Fruit fly (Drosophila melanogaster) whole organism, embryonic: ENCODE results near the gene Ldaf1.
A peak's percentile ranks its signal among the peaks of the same experiment; 100 is the strongest.

ENCODE experiments used
- ATbp ChIP-seq: fragments of 200-800 bp; sonication (Bioruptor generic); optimal IDR thresholded peaks from 2 replicates; lab custom pipeline; 2017; ENCODE audit warnings: missing biosample characterization, mild to moderate bottlenecking, missing genetic modification characterization, missing genetic modification reagents
- B-H2 ChIP-seq: fragments of 200-800 bp; sonication (Bioruptor generic); optimal IDR thresholded peaks from 2 replicates; lab custom pipeline; 2018; ENCODE audit warnings: missing biosample characterization, mild to moderate bottlenecking, missing genetic modification characterization
- CG10321 ChIP-seq: fragments of 200-800 bp; sonication (Bioruptor generic); IDR thresholded peaks from 2 replicates; pipeline ENCODE4 v1.3.6; 2022; ENCODE audit warnings: missing biosample characterization, missing genetic modification characterization
- CG10979 ChIP-seq: fragments of 200-800 bp; sonication (Bioruptor generic); optimal IDR thresholded peaks from 2 replicates; lab custom pipeline; 2018; ENCODE audit warnings: missing biosample characterization, mild to moderate bottlenecking, missing genetic modification characterization, moderate library complexity
- CG12236 ChIP-seq: fragments of 200-800 bp; sonication (Bioruptor generic); optimal IDR thresholded peaks from 2 replicates; lab custom pipeline; 2016; ENCODE audit warnings: missing biosample characterization, missing genetic modification characterization
- CG12391 ChIP-seq: fragments of 200-800 bp; sonication (Bioruptor generic); optimal IDR thresholded peaks from 3 replicates; lab custom pipeline; 2018; ENCODE audit warnings: missing biosample characterization, mild to moderate bottlenecking, missing genetic modification characterization, moderate library complexity
- CG1603 ChIP-seq: fragments of 200-800 bp; sonication (Bioruptor generic); optimal IDR thresholded peaks from 2 replicates; lab custom pipeline; 2019; ENCODE audit warnings: missing biosample characterization, mild to moderate bottlenecking, missing genetic modification characterization, moderate library complexity
- CG16815 ChIP-seq: fragments of 200-800 bp; sonication (Bioruptor generic); optimal IDR thresholded peaks from 3 replicates; lab custom pipeline; 2017; ENCODE audit warnings: missing biosample characterization, mild to moderate bottlenecking, missing genetic modification characterization
- CG2116 ChIP-seq: fragments of 200-800 bp; sonication (Bioruptor generic); optimal IDR thresholded peaks from 3 replicates; lab custom pipeline; 2018; ENCODE audit warnings: missing biosample characterization, mild to moderate bottlenecking, missing genetic modification characterization
- CG2129 ChIP-seq: fragments of 200-800 bp; sonication (Bioruptor generic); IDR thresholded peaks from 2 replicates; pipeline ENCODE4 v1.3.6; 2022; ENCODE audit warnings: missing biosample characterization, missing genetic modification characterization; ENCODE audit not compliant: partially characterized antibody
- CG3163 ChIP-seq: fragments of 200-800 bp; sonication (Bioruptor generic); optimal IDR thresholded peaks from 3 replicates; lab custom pipeline; 2016; ENCODE audit warnings: missing biosample characterization, missing genetic modification characterization
- CG4707 ChIP-seq: fragments of 200-800 bp; sonication (Bioruptor generic); optimal IDR thresholded peaks from 2 replicates; lab custom pipeline; 2018; ENCODE audit warnings: missing biosample characterization, mild to moderate bottlenecking, missing genetic modification characterization, moderate library complexity
- CG6272 ChIP-seq: fragments of 200-800 bp; sonication (Bioruptor generic); IDR thresholded peaks from 2 replicates; pipeline ENCODE4 v1.3.6; 2022; ENCODE audit warnings: missing biosample characterization, missing genetic modification characterization
- CG7839 ChIP-seq: fragments of 200-800 bp; sonication (Bioruptor generic); optimal IDR thresholded peaks from 3 replicates; lab custom pipeline; 2018; ENCODE audit warnings: missing biosample characterization, mild to moderate bottlenecking, missing genetic modification characterization, moderate library complexity
- CG7963 ChIP-seq: fragments of 200-800 bp; sonication (Bioruptor generic); IDR thresholded peaks from 3 replicates; pipeline ENCODE4 v1.3.6; 2022; ENCODE audit warnings: missing biosample characterization, missing genetic modification characterization; ENCODE audit not compliant: partially characterized antibody
- CG8478 ChIP-seq: fragments of >200 bp; optimal IDR thresholded peaks from 2 replicates; lab custom pipeline; 2018
- CG9609 ChIP-seq: fragments of 200-800 bp; sonication (Bioruptor generic); optimal IDR thresholded peaks from 3 replicates; lab custom pipeline; 2016; ENCODE audit warnings: missing biosample characterization, missing genetic modification characterization
- HLH54F ChIP-seq: fragments of 200-800 bp; sonication (Bioruptor generic); optimal IDR thresholded peaks from 3 replicates; lab custom pipeline; 2016; ENCODE audit warnings: missing biosample characterization, missing genetic modification characterization
- HmgZ ChIP-seq: fragments of 200-800 bp; sonication (Bioruptor generic); optimal IDR thresholded peaks from 2 replicates; lab custom pipeline; 2018; ENCODE audit warnings: missing biosample characterization, mild to moderate bottlenecking, missing genetic modification characterization
- Hmr ChIP-seq: fragments of 200-800 bp; sonication (Bioruptor generic); optimal IDR thresholded peaks from 3 replicates; lab custom pipeline; 2017; ENCODE audit warnings: mild to moderate bottlenecking, missing biosample characterization, missing genetic modification reagents, missing genetic modification characterization
- Lhr ChIP-seq: fragments of 200-800 bp; sonication (Bioruptor generic); optimal IDR thresholded peaks from 3 replicates; lab custom pipeline; 2017; ENCODE audit warnings: mild to moderate bottlenecking, missing biosample characterization, missing genetic modification reagents, missing genetic modification characterization
- Lim3 ChIP-seq: fragments of 200-800 bp; sonication (Bioruptor generic); IDR thresholded peaks from 2 replicates; pipeline ENCODE4 v1.3.6; 2022; ENCODE audit warnings: missing biosample characterization, missing genetic modification characterization
- NC2α ChIP-seq: fragments of 200-800 bp; sonication (Bioruptor generic); optimal IDR thresholded peaks from 2 replicates; lab custom pipeline; 2016; ENCODE audit warnings: missing biosample characterization, missing genetic modification characterization
- Ptx1 ChIP-seq: fragments of 200-800 bp; sonication (Bioruptor generic); IDR thresholded peaks from 2 replicates; pipeline ENCODE4 v1.3.6; 2022; ENCODE audit warnings: missing biosample characterization, missing genetic modification characterization
- Xrp1 ChIP-seq: fragments of 200-800 bp; sonication (Bioruptor generic); IDR thresholded peaks from 2 replicates; pipeline ENCODE4 v1.3.6; 2022; ENCODE audit warnings: missing biosample characterization, missing genetic modification characterization
- ash1 ChIP-seq: fragments of 200-800 bp; sonication (Bioruptor generic); optimal IDR thresholded peaks from 2 replicates; lab custom pipeline; 2018; ENCODE audit warnings: missing biosample characterization, mild to moderate bottlenecking, missing genetic modification characterization
- bowl ChIP-seq: fragments of 200-800 bp; sonication (Bioruptor generic); IDR thresholded peaks from 2 replicates; pipeline ENCODE4 v1.3.6; 2022; ENCODE audit warnings: missing biosample characterization, missing genetic modification characterization
- br ChIP-seq: fragments of >200 bp; optimal IDR thresholded peaks from 2 replicates; lab custom pipeline; 2017
- btn ChIP-seq: fragments of 200-800 bp; sonication (Bioruptor generic); optimal IDR thresholded peaks from 2 replicates; lab custom pipeline; 2016; ENCODE audit warnings: missing biosample characterization, missing genetic modification characterization
- chif ChIP-seq, 2 experiments: fragments of 200-800 bp; sonication (Bioruptor generic); optimal IDR thresholded peaks; 3 replicates each; lab custom pipeline; 2016; ENCODE audit warnings: missing biosample characterization in 2 of 2, missing genetic modification characterization in 2 of 2
- croc ChIP-seq: fragments of 200-800 bp; sonication (Bioruptor generic); conservative IDR thresholded peaks from 3 replicates; pipeline ENCODE4 v1.3.6; 2022; ENCODE audit warnings: missing biosample characterization, missing genetic modification characterization
- crol ChIP-seq: fragments of 200-800 bp; sonication (Bioruptor generic); IDR thresholded peaks from 2 replicates; pipeline ENCODE4 v1.3.6; 2022; ENCODE audit warnings: missing biosample characterization, missing genetic modification characterization
- crp ChIP-seq, 2 experiments: fragments of 200-800 bp; sonication (Bioruptor generic); optimal IDR thresholded peaks; 2 replicates in 1 of 2; 3 replicates in 1 of 2; lab custom pipeline; 2017; ENCODE audit warnings: missing biosample characterization in 2 of 2, missing genetic modification characterization in 2 of 2, mild to moderate bottlenecking in 1 of 2, moderate library complexity in 1 of 2
- cwo ChIP-seq: fragments of 200-800 bp; sonication (Bioruptor generic); optimal IDR thresholded peaks from 3 replicates; lab custom pipeline; 2017; ENCODE audit warnings: missing biosample characterization, missing genetic modification characterization, mild to moderate bottlenecking, moderate library complexity, missing genetic modification reagents
- dmrt11E ChIP-seq: fragments of 200-800 bp; sonication (Bioruptor generic); optimal IDR thresholded peaks from 3 replicates; lab custom pipeline; 2018; ENCODE audit warnings: missing biosample characterization, mild to moderate bottlenecking, missing genetic modification characterization, moderate library complexity
- dpn ChIP-seq, 2 experiments: fragments of 200-800 bp; sonication (Bioruptor generic); optimal IDR thresholded peaks; 3 replicates each; lab custom pipeline; 2016; ENCODE audit warnings: missing biosample characterization in 2 of 2, missing genetic modification characterization in 2 of 2
- ewg ChIP-seq: fragments of 200-800 bp; sonication (Bioruptor generic); optimal IDR thresholded peaks from 3 replicates; lab custom pipeline; 2017; ENCODE audit warnings: mild to moderate bottlenecking, missing biosample characterization, missing genetic modification reagents, missing genetic modification characterization
- gsb ChIP-seq: fragments of 200-800 bp; sonication (Bioruptor generic); IDR thresholded peaks from 2 replicates; pipeline ENCODE4 v1.3.6; 2022; ENCODE audit warnings: missing biosample characterization, missing genetic modification characterization
- her ChIP-seq: fragments of 200-800 bp; sonication (Bioruptor generic); optimal IDR thresholded peaks from 2 replicates; lab custom pipeline; 2016; ENCODE audit warnings: missing biosample characterization, missing genetic modification characterization
- inv ChIP-seq: fragments of 200-800 bp; sonication (Bioruptor generic); IDR thresholded peaks from 2 replicates; pipeline ENCODE4 v1.3.6; 2022; ENCODE audit warnings: missing biosample characterization, missing genetic modification characterization; ENCODE audit not compliant: partially characterized antibody
- klu ChIP-seq: fragments of 200-800 bp; sonication (Bioruptor generic); IDR thresholded peaks from 2 replicates; pipeline ENCODE4 v1.3.6; 2022; ENCODE audit warnings: missing biosample characterization, missing genetic modification characterization
- lbe ChIP-seq: fragments of 200-800 bp; sonication (Bioruptor generic); optimal IDR thresholded peaks from 2 replicates; lab custom pipeline; 2016; ENCODE audit warnings: missing biosample characterization, mild to moderate bottlenecking, missing genetic modification characterization
- nau ChIP-seq: fragments of 200-800 bp; sonication (Bioruptor generic); optimal IDR thresholded peaks from 3 replicates; lab custom pipeline; 2017; ENCODE audit warnings: missing biosample characterization, mild to moderate bottlenecking, missing genetic modification characterization, missing genetic modification reagents
- p53 ChIP-seq: fragments of 200-800 bp; sonication (Bioruptor generic); optimal IDR thresholded peaks from 2 replicates; lab custom pipeline; 2016; ENCODE audit warnings: missing biosample characterization, missing genetic modification characterization
- phol ChIP-seq: fragments of 200-800 bp; sonication (Bioruptor generic); optimal IDR thresholded peaks from 3 replicates; lab custom pipeline; 2018; ENCODE audit warnings: missing biosample characterization, mild to moderate bottlenecking, missing genetic modification characterization, moderate library complexity
- slou ChIP-seq: fragments of 200-800 bp; sonication (Bioruptor generic); optimal IDR thresholded peaks from 3 replicates; lab custom pipeline; 2016; ENCODE audit warnings: missing biosample characterization, missing genetic modification characterization
- sob ChIP-seq: fragments of 200-800 bp; sonication (Bioruptor generic); IDR thresholded peaks from 2 replicates; pipeline ENCODE4 v1.3.6; 2022; ENCODE audit warnings: missing biosample characterization, missing genetic modification characterization
- sqz ChIP-seq: fragments of 200-800 bp; sonication (Bioruptor generic); optimal IDR thresholded peaks from 3 replicates; lab custom pipeline; 2018; ENCODE audit warnings: missing biosample characterization, mild to moderate bottlenecking, missing genetic modification characterization
- ttk ChIP-seq: fragments of 200-800 bp; sonication (Bioruptor generic); IDR thresholded peaks from 2 replicates; pipeline ENCODE4 v2.1.2; 2022; ENCODE audit warnings: missing biosample characterization, missing genetic modification characterization
- usp ChIP-seq: fragments of >200 bp; optimal IDR thresholded peaks from 2 replicates; lab custom pipeline; 2017; ENCODE audit warnings: missing biosample characterization, missing genetic modification characterization
- zf30C ChIP-seq: fragments of 200-800 bp; sonication (Bioruptor generic); optimal IDR thresholded peaks from 3 replicates; lab custom pipeline; 2018; ENCODE audit warnings: missing biosample characterization, mild to moderate bottlenecking, missing genetic modification characterization

Ldaf1 gene

dm6 chrX:1948508-1949065 is 46.9 kb upstream of the Ldaf1 start (continued):
- no peak for TF ChIP-seq inv (GFP tag; lab: Robert Waterston, UW)
- TF ChIP-seq sqz = no peak
- TF ChIP-seq CG7963 (GFP tag; lab: Robert Waterston, UW) = no peak
- TF ChIP-seq nau (GFP tag; lab: Kevin White, UChicago) = no peak
- no peak; the same call in 1 of the 2 replicates for TF ChIP-seq CG10321 (GFP tag; lab: Robert Waterston, UW)
- TF ChIP-seq zf30C (GFP tag; lab: Kevin White, UChicago) = no peak
- no peak for TF ChIP-seq her
- TF ChIP-seq CG3163 (GFP tag; lab: Kevin White, UChicago) = no peak
- no peak for TF ChIP-seq p53 (GFP tag; lab: Kevin White, UChicago)
- no peak for TF ChIP-seq CG2116 (GFP tag; lab: Kevin White, UChicago)
- peak; percentile 80 for TF ChIP-seq lbe (GFP tag; lab: Kevin White, UChicago)
- peak in 1 of 2 experiments; percentile 3 for TF ChIP-seq chif (GFP tag; optimal IDR thresholded peaks at IDR 0.05; lab: Kevin White, UChicago)
- TF ChIP-seq dmrt11E = no peak
- no peak for TF ChIP-seq Lhr
- TF ChIP-seq bowl (GFP tag; lab: Robert Waterston, UW) = no peak
- peak; percentile 23 for TF ChIP-seq phol (tag; lab: Kevin White, UChicago)
- TF ChIP-seq CG2129 = no peak
- peak; percentile 59 for TF ChIP-seq cwo
- TF ChIP-seq sob (GFP tag; lab: Robert Waterston, UW) = peak; percentile 51; the same call in 1 of the 2 replicates
- TF ChIP-seq Hmr = peak; percentile 80
- 0 out of 2 replicates have a peak, but pooled peaks have one; percentile 45 for TF ChIP-seq klu
- TF ChIP-seq HmgZ = peak; percentile 61
- TF ChIP-seq dpn (GFP tag; optimal IDR thresholded peaks at IDR 0.05; lab: Kevin White, UChicago) = peak; percentile 25 to 33
- TF ChIP-seq B-H2 (GFP tag; lab: Kevin White, UChicago) = peak; percentile 18
- TF ChIP-seq CG12236 (GFP tag; lab: Kevin White, UChicago) = no peak
- TF ChIP-seq Lim3 (GFP tag; lab: Robert Waterston, UW) = no peak
- no peak for TF ChIP-seq crp (GFP tag; optimal IDR thresholded peaks at IDR 0.05; lab: Kevin White, UChicago)
- TF ChIP-seq ash1 (GFP tag; lab: Kevin White, UChicago) = no peak
- TF ChIP-seq CG8478 (lab: Kevin White, UChicago) = no peak
- TF ChIP-seq CG1603 (tag; lab: Kevin White, UChicago) = peak; percentile 48
- no peak for TF ChIP-seq CG6272
- peak; percentile 40 for TF ChIP-seq CG12391
- 0 out of 2 replicates have a peak, but pooled peaks have one; percentile 10 for TF ChIP-seq crol (GFP tag; lab: Robert Waterston, UW)
- TF ChIP-seq ATbp (GFP tag; lab: Kevin White, UChicago) = peak; percentile 31
- TF ChIP-seq ewg (GFP tag; lab: Kevin White, UChicago) = no peak
- no peak for TF ChIP-seq croc (GFP tag; lab: Robert Waterston, UW)
- TF ChIP-seq HLH54F (GFP tag; lab: Kevin White, UChicago) = peak; percentile 68
- no peak for TF ChIP-seq CG4707 (GFP tag; lab: Kevin White, UChicago)
- no peak for TF ChIP-seq usp (GFP tag; lab: Kevin White, UChicago)
- no peak for TF ChIP-seq gsb (GFP tag; lab: Robert Waterston, UW)
- TF ChIP-seq ttk = no peak
- TF ChIP-seq Xrp1 (GFP tag; lab: Robert Waterston, UW) = peak; percentile 55; the same call in 1 of the 2 replicates
- TF ChIP-seq CG9609 (GFP tag; lab: Kevin White, UChicago) = peak; percentile 46
- no peak for TF ChIP-seq btn
- TF ChIP-seq br (lab: Kevin White, UChicago) = no peak
- peak; percentile 50 for TF ChIP-seq CG7839 (tag; lab: Kevin White, UChicago)
- TF ChIP-seq slou (GFP tag; lab: Kevin White, UChicago) = no peak
- TF ChIP-seq CG10979 (tag; lab: Kevin White, UChicago) = no peak
- TF ChIP-seq Ptx1 (GFP tag; lab: Robert Waterston, UW) = peak; percentile 42; the same call in 1 of the 2 replicates
- TF ChIP-seq CG16815 (GFP tag; lab: Kevin White, UChicago) = peak; percentile 50
- no peak for TF ChIP-seq NC2α (GFP tag; lab: Kevin White, UChicago)
